Worm (Caenorhabditis elegans): ENCODE data around the gene R11A8.1.

DNA sequence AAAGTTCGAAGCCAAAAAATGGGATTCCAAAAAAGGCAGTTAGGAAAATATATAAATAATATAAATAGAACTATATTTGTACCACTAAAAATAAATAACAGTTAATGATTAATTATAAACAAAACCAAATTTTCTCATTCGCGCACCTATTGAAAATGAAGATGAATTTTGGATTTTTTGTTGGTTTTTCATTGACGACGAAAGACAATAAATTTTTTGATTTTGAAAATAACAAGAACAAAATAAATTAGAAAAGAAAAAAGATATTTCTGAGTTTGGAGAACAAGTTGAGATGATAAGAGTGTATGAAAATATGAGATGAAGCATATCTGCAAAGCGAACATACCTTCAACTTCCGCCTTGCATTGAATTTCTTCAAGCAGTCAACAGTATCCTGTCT, 19.7 kb downstream of the R11A8.1 start:
- TF ChIP-seq W03F9.2 (tag; optimal IDR thresholded peaks at IDR 0.05) = no peak
- no peak for TF ChIP-seq him-1 (tag; optimal IDR thresholded peaks at IDR 0.05)

Data from whole organism, L4/young adult.